Fruit fly (Drosophila melanogaster) whole organism, embryonic: ENCODE data around the gene CCDC53.

ENCODE experiments used
- Asciz ChIP-seq: fragments of 200-800 bp; sonication (Bioruptor generic); optimal IDR thresholded peaks from 2 replicates; lab custom pipeline; 2017; ENCODE audit warnings: missing biosample characterization, mild to moderate bottlenecking, missing genetic modification characterization, missing genetic modification reagents
- Atf-2 ChIP-seq: fragments of 200-800 bp; sonication (Bioruptor generic); optimal IDR thresholded peaks from 2 replicates; lab custom pipeline; 2016; ENCODE audit warnings: missing biosample characterization, missing genetic modification characterization
- B-H1 ChIP-seq: fragments of 200-800 bp; sonication (Bioruptor generic); IDR thresholded peaks from 3 replicates; pipeline ENCODE4 v1.3.6; 2022; ENCODE audit warnings: missing biosample characterization, missing genetic modification characterization
- Bteb2 ChIP-seq: fragments of 200-800 bp; sonication (Bioruptor generic); optimal IDR thresholded peaks from 2 replicates; lab custom pipeline; 2016; ENCODE audit warnings: missing biosample characterization, missing genetic modification characterization
- CG10321 ChIP-seq: fragments of 200-800 bp; sonication (Bioruptor generic); IDR thresholded peaks from 2 replicates; pipeline ENCODE4 v1.3.6; 2022; ENCODE audit warnings: missing biosample characterization, missing genetic modification characterization
- CG10654 ChIP-seq: fragments of 200-800 bp; sonication (Bioruptor generic); optimal IDR thresholded peaks from 2 replicates; lab custom pipeline; 2016; ENCODE audit warnings: missing biosample characterization, missing genetic modification characterization
- CG11398 ChIP-seq: fragments of 200-800 bp; sonication (Bioruptor generic); optimal IDR thresholded peaks from 2 replicates; lab custom pipeline; 2016; ENCODE audit warnings: missing biosample characterization, missing genetic modification characterization
- CG13123 ChIP-seq: fragments of 200-800 bp; sonication (Bioruptor generic); optimal IDR thresholded peaks from 2 replicates; lab custom pipeline; 2016; ENCODE audit warnings: missing biosample characterization, missing genetic modification characterization
- CG15073 ChIP-seq: fragments of 200-800 bp; sonication (Bioruptor generic); optimal IDR thresholded peaks from 2 replicates; lab custom pipeline; 2016; ENCODE audit warnings: missing biosample characterization, missing genetic modification characterization
- CG1529 ChIP-seq: fragments of 200-800 bp; sonication (Bioruptor generic); optimal IDR thresholded peaks from 3 replicates; lab custom pipeline; 2018; ENCODE audit warnings: missing biosample characterization, missing genetic modification characterization
- CG15601 ChIP-seq: fragments of 200-800 bp; sonication (Bioruptor generic); optimal IDR thresholded peaks from 3 replicates; lab custom pipeline; 2019; ENCODE audit warnings: missing biosample characterization, mild to moderate bottlenecking, missing genetic modification characterization, moderate library complexity
- CG15696 ChIP-seq: fragments of 200-800 bp; sonication (Bioruptor generic); optimal IDR thresholded peaks from 2 replicates; lab custom pipeline; 2019; ENCODE audit warnings: missing biosample characterization, mild to moderate bottlenecking, missing genetic modification characterization, moderate library complexity
- CG1602 ChIP-seq: fragments of 200-800 bp; sonication (Bioruptor generic); optimal IDR thresholded peaks from 3 replicates; lab custom pipeline; 2016; ENCODE audit warnings: missing biosample characterization, missing genetic modification characterization
- CG17328 ChIP-seq: fragments of 200-800 bp; sonication (Bioruptor generic); IDR thresholded peaks from 2 replicates; pipeline ENCODE4 v1.3.6; 2022; ENCODE audit warnings: missing biosample characterization, missing genetic modification characterization
- CG17829 ChIP-seq: fragments of 200-800 bp; optimal IDR thresholded peaks from 2 replicates; lab custom pipeline; 2019; ENCODE audit warnings: missing biosample characterization, mild to moderate bottlenecking, missing genetic modification characterization, moderate library complexity
- CG1792 ChIP-seq: fragments of 200-800 bp; sonication (Bioruptor generic); optimal IDR thresholded peaks from 2 replicates; lab custom pipeline; 2016; ENCODE audit warnings: missing biosample characterization, missing genetic modification characterization
- CG2202 ChIP-seq: fragments of 200-800 bp; sonication (Bioruptor generic); optimal IDR thresholded peaks from 2 replicates; lab custom pipeline; 2018; ENCODE audit warnings: missing biosample characterization, mild to moderate bottlenecking, missing genetic modification characterization
- CG5245 ChIP-seq: fragments of 200-800 bp; sonication (Bioruptor generic); optimal IDR thresholded peaks from 3 replicates; lab custom pipeline; 2016; ENCODE audit warnings: missing biosample characterization, missing genetic modification characterization
- CG6654 ChIP-seq: fragments of 200-800 bp; sonication (Bioruptor generic); optimal IDR thresholded peaks from 2 replicates; lab custom pipeline; 2017; ENCODE audit warnings: missing biosample characterization, mild to moderate bottlenecking, missing genetic modification characterization
- CG7271 ChIP-seq: fragments of 200-800 bp; sonication (Bioruptor generic); optimal IDR thresholded peaks from 2 replicates; lab custom pipeline; 2018; ENCODE audit warnings: missing biosample characterization, mild to moderate bottlenecking, missing genetic modification characterization, moderate library complexity
- CG9437 ChIP-seq: fragments of 200-800 bp; sonication (Bioruptor generic); optimal IDR thresholded peaks from 2 replicates; lab custom pipeline; 2018; ENCODE audit warnings: missing biosample characterization, mild to moderate bottlenecking, missing genetic modification characterization
- CG9817 ChIP-seq: fragments of 200-800 bp; sonication (Bioruptor generic); optimal IDR thresholded peaks from 2 replicates; lab custom pipeline; 2018; ENCODE audit warnings: missing biosample characterization, mild to moderate bottlenecking, missing genetic modification characterization, moderate library complexity
- Chrac-16 ChIP-seq: fragments of 200-800 bp; sonication (Bioruptor generic); optimal IDR thresholded peaks from 3 replicates; lab custom pipeline; 2016; ENCODE audit warnings: missing biosample characterization, missing genetic modification characterization
- CkIIα-i1 ChIP-seq: fragments of 200-800 bp; sonication (Bioruptor generic); IDR thresholded peaks from 2 replicates; pipeline ENCODE4 v1.3.6; 2022; ENCODE audit warnings: missing biosample characterization, missing genetic modification characterization
- Dip3 ChIP-seq: fragments of 200-800 bp; sonication (Bioruptor generic); optimal IDR thresholded peaks from 3 replicates; lab custom pipeline; 2016; ENCODE audit warnings: missing biosample characterization, missing genetic modification characterization
- E2f1 ChIP-seq: fragments of 200-800 bp; sonication (Bioruptor generic); IDR thresholded peaks from 2 replicates; pipeline ENCODE4 v1.3.6; 2022; ENCODE audit warnings: missing biosample characterization, missing genetic modification characterization
- Ets97D ChIP-seq: fragments of 200-800 bp; sonication (Bioruptor generic); optimal IDR thresholded peaks from 3 replicates; lab custom pipeline; 2016; ENCODE audit warnings: missing biosample characterization, missing genetic modification characterization
- Fer1 ChIP-seq: fragments of 200-800 bp; sonication (Bioruptor generic); optimal IDR thresholded peaks from 2 replicates; lab custom pipeline; 2017; ENCODE audit warnings: missing biosample characterization, mild to moderate bottlenecking, missing genetic modification characterization
- MESR4 ChIP-seq: fragments of 200-800 bp; sonication (Bioruptor generic); optimal IDR thresholded peaks from 2 replicates; lab custom pipeline; 2018; ENCODE audit warnings: missing biosample characterization, mild to moderate bottlenecking, missing genetic modification characterization, moderate library complexity
- MTF-1 ChIP-seq: fragments of 200-800 bp; sonication (Bioruptor generic); optimal IDR thresholded peaks from 2 replicates; lab custom pipeline; 2018; ENCODE audit warnings: missing biosample characterization, mild to moderate bottlenecking, missing genetic modification characterization, borderline replicate concordance
- NFAT ChIP-seq: fragments of 200-800 bp; sonication (Bioruptor generic); IDR thresholded peaks from 2 replicates; pipeline ENCODE4 v1.3.6; 2022; ENCODE audit warnings: missing biosample characterization, missing genetic modification characterization
- Pdp1 ChIP-seq, 2 experiments: fragments of 200-800 bp; sonication (Bioruptor generic); optimal IDR thresholded peaks; 3 replicates each; lab custom pipeline; 2016; ENCODE audit warnings: missing biosample characterization in 2 of 2, missing genetic modification characterization in 2 of 2, mild to moderate bottlenecking in 1 of 2, moderate library complexity in 1 of 2
- Six4 ChIP-seq: fragments of 200-800 bp; sonication (Bioruptor generic); optimal IDR thresholded peaks from 2 replicates; lab custom pipeline; 2016; ENCODE audit warnings: missing biosample characterization, missing genetic modification characterization
- Tbp ChIP-seq: fragments of >200 bp; optimal IDR thresholded peaks from 2 replicates; lab custom pipeline; 2018; ENCODE audit warnings: missing biosample characterization, missing genetic modification characterization
- bbx ChIP-seq: fragments of 200-800 bp; sonication (Bioruptor generic); IDR thresholded peaks from 2 replicates; pipeline ENCODE4 v1.3.6; 2022; ENCODE audit warnings: missing biosample characterization, missing genetic modification characterization; ENCODE audit not compliant: partially characterized antibody
- cad ChIP-seq: fragments of >200 bp; optimal IDR thresholded peaks from 2 replicates; lab custom pipeline; 2017; ENCODE audit warnings: missing biosample characterization, missing genetic modification characterization
- disco-r ChIP-seq: fragments of 200-800 bp; sonication (Bioruptor generic); optimal IDR thresholded peaks from 2 replicates; lab custom pipeline; 2016; ENCODE audit warnings: missing biosample characterization, missing genetic modification characterization
- dpn ChIP-seq, 2 experiments: fragments of 200-800 bp; sonication (Bioruptor generic); optimal IDR thresholded peaks; 3 replicates each; lab custom pipeline; 2016; ENCODE audit warnings: missing biosample characterization in 2 of 2, missing genetic modification characterization in 2 of 2
- hb ChIP-seq: fragments of 200-800 bp; sonication (Bioruptor generic); IDR thresholded peaks from 3 replicates; pipeline ENCODE4 v1.3.6; 2022; ENCODE audit warnings: missing biosample characterization, missing genetic modification characterization; ENCODE audit not compliant: partially characterized antibody
- lbe ChIP-seq: fragments of 200-800 bp; sonication (Bioruptor generic); optimal IDR thresholded peaks from 2 replicates; lab custom pipeline; 2016; ENCODE audit warnings: missing biosample characterization, mild to moderate bottlenecking, missing genetic modification characterization
- oc ChIP-seq: fragments of 200-800 bp; sonication (Bioruptor generic); optimal IDR thresholded peaks from 2 replicates; lab custom pipeline; 2018; ENCODE audit warnings: missing biosample characterization, mild to moderate bottlenecking, missing genetic modification characterization, moderate library complexity
- org-1 ChIP-seq: fragments of 200-800 bp; sonication (Bioruptor generic); optimal IDR thresholded peaks from 2 replicates; lab custom pipeline; 2017; ENCODE audit warnings: missing biosample characterization, missing genetic modification characterization
- peb ChIP-seq: fragments of 200-800 bp; sonication (Bioruptor generic); IDR thresholded peaks from 2 replicates; pipeline ENCODE4 v1.3.6; 2022; ENCODE audit warnings: missing biosample characterization, missing genetic modification characterization
- phol ChIP-seq: fragments of 200-800 bp; sonication (Bioruptor generic); optimal IDR thresholded peaks from 3 replicates; lab custom pipeline; 2018; ENCODE audit warnings: missing biosample characterization, mild to moderate bottlenecking, missing genetic modification characterization, moderate library complexity
- pita ChIP-seq: fragments of 200-800 bp; sonication (Bioruptor generic); optimal IDR thresholded peaks from 2 replicates; lab custom pipeline; 2017; ENCODE audit warnings: missing biosample characterization, mild to moderate bottlenecking, missing genetic modification characterization
- pnt ChIP-seq: fragments of 200-800 bp; sonication (Bioruptor generic); optimal IDR thresholded peaks from 3 replicates; lab custom pipeline; 2016; ENCODE audit warnings: missing biosample characterization, missing genetic modification characterization
- slou ChIP-seq: fragments of 200-800 bp; sonication (Bioruptor generic); optimal IDR thresholded peaks from 3 replicates; lab custom pipeline; 2016; ENCODE audit warnings: missing biosample characterization, missing genetic modification characterization
- ssp ChIP-seq: fragments of 200-800 bp; sonication (Bioruptor generic); IDR thresholded peaks from 2 replicates; pipeline ENCODE4 v1.3.6; 2022; ENCODE audit warnings: missing biosample characterization, missing genetic modification characterization
- trem ChIP-seq: fragments of 200-800 bp; optimal IDR thresholded peaks from 3 replicates; lab custom pipeline; 2019; ENCODE audit warnings: missing biosample characterization, mild to moderate bottlenecking, missing genetic modification characterization, moderate library complexity
- usp ChIP-seq: fragments of >200 bp; optimal IDR thresholded peaks from 2 replicates; lab custom pipeline; 2017; ENCODE audit warnings: missing biosample characterization, missing genetic modification characterization
- wdn ChIP-seq: fragments of 200-800 bp; sonication (Bioruptor generic); IDR thresholded peaks from 2 replicates; pipeline ENCODE4 v1.3.6; 2022; ENCODE audit warnings: missing biosample characterization, missing genetic modification characterization

CCDC53 gene

DNA sequence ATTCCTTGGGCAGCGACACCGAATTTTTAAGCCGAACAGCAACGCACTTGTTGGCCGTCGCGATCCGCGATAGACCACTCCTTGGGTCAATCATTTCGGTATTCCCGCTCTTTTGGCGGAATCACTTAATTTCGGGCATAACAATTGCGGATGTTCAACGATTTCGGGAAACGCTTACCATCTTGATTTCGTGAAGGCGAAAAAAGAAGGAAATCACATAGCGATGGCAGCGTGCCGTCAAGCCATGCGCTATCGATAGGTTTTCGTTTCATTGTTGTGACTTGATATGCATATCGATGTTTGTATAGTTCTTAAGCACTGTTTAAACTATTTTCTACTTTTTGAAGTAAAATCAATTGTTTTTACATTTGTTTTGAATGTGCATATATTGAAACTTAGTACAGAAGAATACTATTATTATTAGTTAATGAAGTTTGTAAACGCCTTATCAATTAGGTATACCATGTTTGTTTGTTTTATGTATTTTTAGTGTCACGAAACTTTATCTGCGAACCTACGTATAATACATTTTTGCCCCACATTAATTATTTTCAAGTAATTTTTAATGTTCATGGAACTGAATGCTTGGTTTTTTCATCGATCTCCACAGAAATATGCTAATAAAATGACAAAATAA lies 1.9 kb downstream of the CCDC53 start, which contains the start of gene RpL36A (continued):
- peak; percentile 82 for TF ChIP-seq NFAT (GFP tag; lab: Robert Waterston, UW)
- peak; percentile 53 for TF ChIP-seq disco-r (GFP tag; lab: Kevin White, UChicago)
- TF ChIP-seq CG10321 (GFP tag; lab: Robert Waterston, UW), result no peak
- peak; percentile 43 for TF ChIP-seq slou (GFP tag; lab: Kevin White, UChicago)
- TF ChIP-seq Bteb2, result peak; percentile 43
- TF ChIP-seq CG5245 (GFP tag; lab: Kevin White, UChicago), result no peak
- peak; percentile 43 for TF ChIP-seq org-1 (GFP tag; lab: Kevin White, UChicago)
- TF ChIP-seq wdn, result no peak; the same call in 1 of the 2 replicates
- TF ChIP-seq pnt, result no peak
- TF ChIP-seq Atf-2 (GFP tag; lab: Kevin White, UChicago), result peak; percentile 40
- TF ChIP-seq CG9817 (tag; lab: Kevin White, UChicago), result peak; percentile 57
- TF ChIP-seq hb (GFP tag; lab: Robert Waterston, UW), result peak; percentile 84
- TF ChIP-seq dpn (GFP tag; optimal IDR thresholded peaks at IDR 0.05; lab: Kevin White, UChicago), result peak; percentile 18 to 60
- TF ChIP-seq CG1792, result no peak
- no peak for TF ChIP-seq lbe (GFP tag; lab: Kevin White, UChicago)
- peak; percentile 63 for TF ChIP-seq CG17328 (GFP tag; lab: Robert Waterston, UW)
- peak; percentile 10 for TF ChIP-seq CG17829 (tag; lab: Kevin White, UChicago)
- no peak for TF ChIP-seq Tbp (GFP tag; lab: Kevin White, UChicago)
- no peak for TF ChIP-seq Six4 (GFP tag; lab: Kevin White, UChicago)
- TF ChIP-seq peb (GFP tag; lab: Robert Waterston, UW), result no peak
- no peak for TF ChIP-seq CG7271 (tag; lab: Kevin White, UChicago)
- TF ChIP-seq B-H1, result peak; percentile 27; the same call in 1 of the 3 replicates
- TF ChIP-seq CG15696, result no peak
- TF ChIP-seq Fer1, result peak; percentile 76
- TF ChIP-seq CG1529 (GFP tag; lab: Kevin White, UChicago), result peak; percentile 29
- no peak for TF ChIP-seq CG6654 (GFP tag; lab: Kevin White, UChicago)
- TF ChIP-seq CG1602, result peak; percentile 29
- no peak for TF ChIP-seq CG15073 (GFP tag; lab: Kevin White, UChicago)
- TF ChIP-seq CG13123 (GFP tag; lab: Kevin White, UChicago), result no peak
- peak; percentile 100 for TF ChIP-seq MESR4
- no peak for TF ChIP-seq CkIIα-i1 (GFP tag; lab: Robert Waterston, UW)
- peak; percentile 65 for TF ChIP-seq CG9437
- TF ChIP-seq pita, result no peak
- no peak for TF ChIP-seq Pdp1 (GFP tag; optimal IDR thresholded peaks at IDR 0.05; lab: Kevin White, UChicago)
- peak; percentile 98 for TF ChIP-seq Ets97D (GFP tag; lab: Kevin White, UChicago)
- no peak for TF ChIP-seq Asciz
- no peak for TF ChIP-seq oc
- no peak for TF ChIP-seq usp (GFP tag; lab: Kevin White, UChicago)
- TF ChIP-seq cad (GFP tag; lab: Kevin White, UChicago), result no peak
- peak; percentile 41 for TF ChIP-seq phol (tag; lab: Kevin White, UChicago)
- TF ChIP-seq E2f1 (GFP tag; lab: Robert Waterston, UW), result peak; percentile 13; the same call in 1 of the 2 replicates
- TF ChIP-seq Dip3, result no peak
- TF ChIP-seq trem (tag; lab: Kevin White, UChicago), result peak; percentile 32
- no peak for TF ChIP-seq CG10654 (GFP tag; lab: Kevin White, UChicago)
- peak; percentile 81 for TF ChIP-seq ssp (GFP tag; lab: Robert Waterston, UW)
- TF ChIP-seq bbx, result peak; percentile 94
- peak; percentile 41 for TF ChIP-seq Chrac-16 (GFP tag; lab: Kevin White, UChicago)
- TF ChIP-seq CG2202 (tag; lab: Kevin White, UChicago), result peak; percentile 36
- peak; percentile 52 for TF ChIP-seq CG11398 (GFP tag; lab: Kevin White, UChicago)
- TF ChIP-seq CG15601, result peak; percentile 54
- TF ChIP-seq MTF-1 (GFP tag; lab: Kevin White, UChicago), result peak; percentile 56
